Fruit fly (Drosophila melanogaster) whole organism, wandering third instar larva: ENCODE results near the gene Vajk3.

ENCODE experiments used
- Hr78 ChIP-seq: fragments of >200 bp; optimal IDR thresholded peaks from 2 replicates; lab custom pipeline; 2017; ENCODE audit warnings: missing biosample characterization, missing genetic modification characterization
- Jra ChIP-seq: sonication (Bioruptor generic); optimal IDR thresholded peaks from 2 replicates; lab custom pipeline; 2016; ENCODE audit warnings: missing biosample characterization, missing genetic modification characterization
- OdsH ChIP-seq: fragments of 200-800 bp; sonication (Bioruptor generic); optimal IDR thresholded peaks from 2 replicates; lab custom pipeline; 2016; ENCODE audit warnings: missing biosample characterization, mild to moderate bottlenecking, missing genetic modification characterization

DNA sequence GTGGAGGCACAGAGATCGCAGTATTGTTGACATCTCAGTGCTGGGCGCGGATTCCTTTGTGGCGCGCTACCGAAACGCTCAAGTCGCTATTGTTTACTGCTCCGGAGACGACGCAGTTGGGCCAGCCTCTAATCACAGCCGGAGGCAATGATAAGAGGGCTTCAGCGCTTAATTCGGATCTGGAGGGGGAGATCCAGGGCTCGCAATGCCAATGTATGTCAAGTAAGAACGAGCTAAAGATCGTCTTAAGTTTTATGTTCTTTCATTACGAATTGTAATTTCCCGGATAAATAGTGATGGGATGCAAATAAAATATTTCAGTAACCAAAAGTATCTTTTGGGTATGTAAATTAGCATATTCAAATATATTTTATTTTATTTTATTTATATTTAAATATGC is 22.6 kb upstream of the Vajk3 start, which contains the start of the genes NimB4 and NimB5:
- TF ChIP-seq Hr78 (GFP tag; lab: Kevin White, UChicago) (no peak), OdsH (GFP tag; lab: Kevin White, UChicago) (no peak), Jra (GFP tag; lab: Kevin White, UChicago) (no peak)
